Worm (Caenorhabditis elegans) whole organism, L4 larva: ENCODE measurements around the gene sru-36.

Source experiments
- F10B5.3 ChIP-seq: sonication (generic microtip); optimal IDR thresholded peaks from 2 replicates; lab custom pipeline; 2016; ENCODE audit warnings: mild to moderate bottlenecking, missing genetic modification characterization, missing compliant biosample characterization
- F49E8.2 ChIP-seq: sonication (generic microtip); optimal IDR thresholded peaks from 2 replicates; lab custom pipeline; 2016; ENCODE audit warnings: missing compliant biosample characterization, mild to moderate bottlenecking, missing genetic modification characterization, borderline replicate concordance
- T26A8.4 ChIP-seq: fragments of 200-800 bp; sonication (Bioruptor generic); IDR thresholded peaks from 2 replicates; pipeline ENCODE4 v1.3.6; 2022; ENCODE audit warnings: missing genetic modification characterization, missing compliant biosample characterization
- Y105C5A.15 ChIP-seq: fragments of 200-800 bp; sonication (Bioruptor generic); IDR thresholded peaks from 2 replicates; pipeline ENCODE4 v1.3.6; 2022; ENCODE audit warnings: missing genetic modification characterization, missing compliant biosample characterization
- aly-2 ChIP-seq: sonication (generic microtip); optimal IDR thresholded peaks from 2 replicates; lab custom pipeline; 2018; ENCODE audit warnings: missing biosample characterization, missing genetic modification characterization
- ama-1 ChIP-seq: fragments of 150-350 bp; optimal IDR thresholded peaks from 2 replicates; lab custom pipeline; 2014; ENCODE audit warnings: inconsistent platforms, mixed read lengths
- attf-4 ChIP-seq: sonication (generic microtip); optimal IDR thresholded peaks from 3 replicates; lab custom pipeline; 2017; ENCODE audit warnings: missing biosample characterization, missing genetic modification characterization
- ceh-20 ChIP-seq: fragments of 200-800 bp; sonication (Bioruptor generic); IDR thresholded peaks from 2 replicates; pipeline ENCODE4 v1.3.6; 2022; ENCODE audit warnings: missing genetic modification reagents, missing genetic modification characterization, missing compliant biosample characterization
- ceh-28 ChIP-seq: fragments of 150-350 bp; optimal IDR thresholded peaks from 2 replicates; lab custom pipeline; 2014; ENCODE audit warnings: missing biosample characterization, missing genetic modification reagents, missing genetic modification characterization
- ces-1 ChIP-seq: fragments of 150-350 bp; sonication (generic microtip); optimal IDR thresholded peaks from 4 replicates; lab custom pipeline; 2014; ENCODE audit warnings: missing biosample characterization, missing genetic modification reagents, missing genetic modification characterization
- dmd-8 ChIP-seq: fragments of 200-800 bp; sonication (Bioruptor generic); IDR thresholded peaks from 2 replicates; pipeline ENCODE4 v1.3.6; 2022; ENCODE audit warnings: missing genetic modification characterization, missing compliant biosample characterization
- dmd-9 ChIP-seq: fragments of 200-800 bp; sonication (Bioruptor generic); IDR thresholded peaks from 2 replicates; pipeline ENCODE4 v1.3.6; 2022; ENCODE audit warnings: missing genetic modification reagents, missing genetic modification characterization, missing compliant biosample characterization
- dpl-1 ChIP-seq: fragments of 150-350 bp; optimal IDR thresholded peaks from 2 replicates; lab custom pipeline; 2014; ENCODE audit warnings: missing biosample characterization, missing genetic modification reagents, missing genetic modification characterization
- dve-1 ChIP-seq: sonication (generic microtip); optimal IDR thresholded peaks from 2 replicates; lab custom pipeline; 2017; ENCODE audit warnings: antibody characterized with exemption, mild to moderate bottlenecking, missing genetic modification characterization, missing compliant biosample characterization; ENCODE audit not compliant: insufficient read depth
- egl-43 ChIP-seq: fragments of 200-800 bp; sonication (Bioruptor generic); IDR thresholded peaks from 2 replicates; pipeline ENCODE4 v1.3.6; 2022; ENCODE audit warnings: missing genetic modification reagents, missing genetic modification characterization, missing compliant biosample characterization
- fos-1 ChIP-seq: fragments of 150-350 bp; optimal IDR thresholded peaks from 2 replicates; lab custom pipeline; 2014; ENCODE audit warnings: missing biosample characterization, missing genetic modification characterization
- hif-1 ChIP-seq, 2 experiments: sonication (generic microtip); optimal IDR thresholded peaks; 2 replicates each; lab custom pipeline; 2016 to 2017; ENCODE audit warnings: missing compliant biosample characterization in 2 of 2, missing genetic modification characterization in 2 of 2, missing genetic modification reagents in 2 of 2, missing genotype in 2 of 2, mild to moderate bottlenecking in 1 of 2
- hlh-11 ChIP-seq: fragments of 200-800 bp; sonication (Bioruptor generic); optimal IDR thresholded peaks from 2 replicates; lab custom pipeline; 2018; ENCODE audit warnings: mild to moderate bottlenecking, missing genetic modification characterization, missing compliant biosample characterization
- hlh-30 ChIP-seq: sonication (generic microtip); optimal IDR thresholded peaks from 2 replicates; lab custom pipeline; 2017; ENCODE audit warnings: antibody characterized with exemption, mild to moderate bottlenecking, missing genetic modification characterization, missing compliant biosample characterization; ENCODE audit not compliant: insufficient read depth
- hmg-1.1 ChIP-seq: fragments of 200-800 bp; sonication (Bioruptor generic); IDR thresholded peaks from 2 replicates; pipeline ENCODE4 v1.3.6; 2022; ENCODE audit warnings: missing genetic modification reagents, missing genetic modification characterization, missing compliant biosample characterization
- lin-1 ChIP-seq: fragments of 200-800 bp; sonication (Bioruptor generic); IDR thresholded peaks from 2 replicates; pipeline ENCODE4 v1.3.6; 2022; ENCODE audit warnings: missing genetic modification reagents, missing genetic modification characterization, missing compliant biosample characterization
- lin-15B ChIP-seq: fragments of 150-350 bp; sonication (generic microtip); optimal IDR thresholded peaks from 3 replicates; lab custom pipeline; 2014; ENCODE audit warnings: missing biosample characterization, missing genetic modification characterization
- lin-38 ChIP-seq: fragments of 200-800 bp; sonication (Bioruptor generic); IDR thresholded peaks from 2 replicates; pipeline ENCODE4 v1.3.6; 2022; ENCODE audit warnings: missing genetic modification reagents, missing genetic modification characterization, missing compliant biosample characterization
- nhr-11 ChIP-seq: fragments of 150-350 bp; optimal IDR thresholded peaks from 2 replicates; lab custom pipeline; 2014; ENCODE audit warnings: missing biosample characterization, missing genetic modification characterization
- nhr-42 ChIP-seq: fragments of 200-800 bp; sonication (Bioruptor generic); IDR thresholded peaks from 2 replicates; pipeline ENCODE4 v1.3.6; 2022; ENCODE audit warnings: missing genetic modification characterization, missing compliant biosample characterization
- nhr-48 ChIP-seq: sonication (generic microtip); optimal IDR thresholded peaks from 2 replicates; lab custom pipeline; 2016; ENCODE audit warnings: mild to moderate bottlenecking, missing genetic modification characterization, missing compliant biosample characterization
- nhr-6 ChIP-seq: fragments of 150-350 bp; optimal IDR thresholded peaks from 2 replicates; lab custom pipeline; 2014; ENCODE audit warnings: missing biosample characterization, missing genetic modification characterization
- nhr-76 ChIP-seq: fragments of 150-350 bp; optimal IDR thresholded peaks from 2 replicates; lab custom pipeline; 2014; ENCODE audit warnings: missing biosample characterization, missing genetic modification characterization
- pha-4 ChIP-seq, 2 experiments: fragments of 150-350 bp in 1 of 2; fragments of 200-800 bp in 1 of 2; sonication (Bioruptor generic) in 1 of 2; IDR thresholded peaks in 1 of 2; optimal IDR thresholded peaks in 1 of 2; 2 replicates each; pipeline versions ENCODE4 v1.3.6 to Lab custom; 2014 to 2022; ENCODE audit warnings: missing genetic modification characterization in 2 of 2, missing genetic modification reagents in 2 of 2, missing biosample characterization in 1 of 2, missing compliant biosample characterization in 1 of 2
- spr-3 ChIP-seq: fragments of 200-800 bp; sonication (Bioruptor generic); optimal IDR thresholded peaks from 2 replicates; lab custom pipeline; 2018; ENCODE audit warnings: mild to moderate bottlenecking, missing genetic modification characterization, missing compliant biosample characterization
- vab-7 ChIP-seq: fragments of 200-800 bp; sonication (Bioruptor generic); IDR thresholded peaks from 2 replicates; pipeline ENCODE4 v1.3.6; 2022; ENCODE audit warnings: missing genetic modification reagents, missing genetic modification characterization, missing compliant biosample characterization
- zfp-2 ChIP-seq: sonication (generic microtip); optimal IDR thresholded peaks from 2 replicates; lab custom pipeline; 2016; ENCODE audit warnings: mild to moderate bottlenecking, missing genetic modification characterization, missing compliant biosample characterization
- zfp-3 ChIP-seq: fragments of 200-800 bp; sonication (Bioruptor generic); conservative IDR thresholded peaks from 2 replicates; pipeline ENCODE4 v1.3.6; 2022; ENCODE audit warnings: missing genetic modification reagents, missing genetic modification characterization, missing compliant biosample characterization
- zip-2 ChIP-seq: fragments of 150-350 bp; optimal IDR thresholded peaks from 2 replicates; lab custom pipeline; 2014; ENCODE audit warnings: missing biosample characterization, missing genetic modification characterization
- ztf-7 ChIP-seq: fragments of 150-350 bp; optimal IDR thresholded peaks from 2 replicates; lab custom pipeline; 2014; ENCODE audit warnings: missing biosample characterization, missing genetic modification characterization

Gene sru-36

DNA sequence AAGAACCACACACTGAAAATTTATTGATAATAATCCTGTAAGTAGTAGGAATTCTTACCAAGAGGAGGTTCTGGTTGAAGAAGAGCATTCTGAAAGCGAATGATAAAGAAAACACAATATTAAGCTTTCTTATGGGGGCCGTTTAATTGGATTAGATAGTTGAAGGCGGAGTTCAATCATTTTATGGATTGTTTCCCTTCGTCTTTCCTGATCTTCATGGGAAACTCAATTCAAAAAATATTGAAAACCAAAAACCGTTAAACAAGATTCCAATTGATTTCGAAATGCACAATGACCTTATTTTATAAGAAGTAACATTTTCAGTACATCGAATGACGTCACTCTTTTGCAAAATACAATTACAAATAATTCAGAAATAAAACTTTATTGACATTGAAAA lies 42.4 kb upstream of the sru-36 start, which contains the start of gene F46B6.13:
F46B6.13 (minus strand) TSS at position 101 of the 400 bp plus-strand sequence.
- no peak for TF ChIP-seq ces-1 (GFP tag; lab: Kevin White, UChicago)
- no peak for TF ChIP-seq hlh-30 (tag; lab: Kevin White, UChicago)
- no peak for TF ChIP-seq F10B5.3 (tag; lab: Kevin White, UChicago)
- no peak for TF ChIP-seq nhr-6

- TF ChIP-seq dmd-9 (GFP tag; lab: Robert Waterston, UW), result no peak
- TF ChIP-seq vab-7 (GFP tag; lab: Robert Waterston, UW), result no peak
- TF ChIP-seq spr-3, result no peak
- no peak for TF ChIP-seq ztf-7 (tag; lab: Kevin White, UChicago)
- TF ChIP-seq lin-15B (tag; lab: Kevin White, UChicago), result no peak
- TF ChIP-seq nhr-11, result no peak
Measured at ce11 chrV:9801965-9802364, 39.5 kb upstream of the sru-36 start, which contains the start of gene F46B6.10. Gene F46B6.10 (minus strand): TSS chrV:9802065.

DNA sequence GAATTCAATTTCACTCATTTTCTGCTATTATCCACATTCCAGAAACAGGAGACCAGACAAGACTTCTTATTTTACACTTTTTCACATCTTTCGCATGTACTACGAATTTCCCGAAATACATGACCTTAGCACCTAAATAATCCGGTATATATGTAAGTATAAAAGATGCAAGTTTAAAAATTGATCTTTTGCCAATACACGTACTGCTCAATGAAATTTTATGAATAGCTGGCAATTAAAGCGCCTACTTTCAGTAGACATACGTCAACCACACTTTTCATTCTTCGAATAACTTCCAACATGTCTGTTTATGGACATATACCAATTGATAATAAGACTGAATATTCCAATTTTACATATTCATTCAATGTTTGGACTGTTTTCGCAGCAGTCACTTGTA lies 38.3 kb upstream of the sru-36 start, which contains the start of gene sru-39:
sru-39 (plus strand) TSS at position 301 of the 400 bp plus-strand sequence.
- no peak for TF ChIP-seq zfp-2 (tag; lab: Kevin White, UChicago)
- no peak for TF ChIP-seq ama-1 (lab: Kevin White, UChicago)
- no peak for TF ChIP-seq attf-4 (tag; lab: Kevin White, UChicago)
- no peak for TF ChIP-seq dpl-1 (GFP tag; lab: Kevin White, UChicago)
- TF ChIP-seq nhr-48 (tag; lab: Kevin White, UChicago), result no peak
- no peak for TF ChIP-seq lin-38
- no peak for TF ChIP-seq hlh-11
- TF ChIP-seq nhr-76, result no peak
- TF ChIP-seq fos-1, result no peak
- no peak for TF ChIP-seq egl-43 (GFP tag; lab: Robert Waterston, UW)
- TF ChIP-seq zip-2, result no peak
- no peak for TF ChIP-seq ceh-28 (tag; lab: Kevin White, UChicago)
- TF ChIP-seq dve-1 (tag; lab: Kevin White, UChicago), result no peak
- no peak for TF ChIP-seq ceh-20 (GFP tag; lab: Robert Waterston, UW)
- no peak for TF ChIP-seq lin-15B (tag; lab: Kevin White, UChicago)
- TF ChIP-seq pha-4 (GFP tag; IDR thresholded peaks at IDR 0.05; lab: Robert Waterston, UW), result no peak
- TF ChIP-seq pha-4 (tag; optimal IDR thresholded peaks at IDR 0.05; lab: Kevin White, UChicago), result no peak
- TF ChIP-seq F49E8.2 (tag; lab: Kevin White, UChicago), result no peak
- TF ChIP-seq zfp-3 (GFP tag; lab: Robert Waterston, UW), result no peak
- TF ChIP-seq nhr-42 (GFP tag; lab: Robert Waterston, UW), result no peak
- TF ChIP-seq lin-1 (GFP tag; lab: Robert Waterston, UW), result no peak

- TF ChIP-seq Y105C5A.15 (GFP tag; lab: Robert Waterston, UW), result no peak
- no peak for TF ChIP-seq egl-43 (GFP tag; lab: Robert Waterston, UW)
- no peak for TF ChIP-seq aly-2 (tag; lab: Kevin White, UChicago)
- TF ChIP-seq hif-1 (tag; optimal IDR thresholded peaks at IDR 0.05; lab: Kevin White, UChicago), result no peak
- no peak for TF ChIP-seq hmg-1.1 (GFP tag; lab: Robert Waterston, UW)
- TF ChIP-seq dmd-8 (GFP tag; lab: Robert Waterston, UW), result no peak
Measured at ce11 chrV:9805161-9805560, 36.3 kb upstream of the sru-36 start, which contains the start of gene sru-37. Gene sru-37 (plus strand): TSS chrV:9805461.

DNA sequence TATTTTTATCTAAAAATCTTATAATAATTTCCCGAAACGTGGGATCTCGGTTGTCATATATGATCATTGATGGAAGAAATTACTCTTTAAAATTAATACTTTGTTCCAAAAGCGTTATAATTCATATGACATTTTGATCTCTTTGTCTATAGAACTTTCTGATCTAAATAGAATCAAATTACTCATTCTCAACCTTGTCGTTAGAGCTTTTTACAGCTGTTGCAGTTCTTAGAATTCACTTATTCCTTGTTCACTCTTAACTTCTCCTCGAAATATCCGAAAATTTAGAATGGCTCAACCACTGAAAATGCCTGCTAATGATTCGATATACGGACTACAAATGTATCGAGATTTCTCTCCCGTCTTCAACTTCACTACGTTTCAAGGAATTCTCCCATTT lies 30.3 kb upstream of the sru-36 start, which contains the start of gene sru-29:
sru-29 (plus strand) TSS at position 301 of the 400 bp plus-strand sequence.
- TF ChIP-seq T26A8.4 (GFP tag; lab: Robert Waterston, UW), result no peak
- TF ChIP-seq vab-7 (GFP tag; lab: Robert Waterston, UW), result no peak
